Fruit fly (Drosophila melanogaster): ENCODE results near the gene CG2924.

The CG2924 gene

dm6 chrX:2301613-2302522, 31.3 kb upstream of the CG2924 start (continued):
- TF ChIP-seq sens-2 (GFP tag; IDR thresholded peaks at IDR 0.05) (peak; percentile 78), crc (GFP tag; optimal IDR thresholded peaks at IDR 0.05) (peak; percentile 73), hth (optimal IDR thresholded peaks at IDR 0.05) (no peak), CG17186 (GFP tag; optimal IDR thresholded peaks at IDR 0.05) (peak; percentile 69), gce (GFP tag; IDR thresholded peaks at IDR 0.05) (0 out of 3 replicates have a peak, but pooled peaks have one; percentile 73), Ets65A (GFP tag) (peak; percentile 94), CG10543 (GFP tag; optimal IDR thresholded peaks at IDR 0.05) (peak; percentile 50), rib (GFP tag; IDR thresholded peaks at IDR 0.05) (peak; percentile 54; the same call in 1 of the 2 replicates), pnt (GFP tag; optimal IDR thresholded peaks at IDR 0.05) (peak; percentile 74), Mes4 (GFP tag; optimal IDR thresholded peaks at IDR 0.05) (peak; percentile 81), CG7786 (GFP tag; optimal IDR thresholded peaks at IDR 0.05) (peak; percentile 82), CG12071 (GFP tag; optimal IDR thresholded peaks at IDR 0.05) (peak; percentile 86), Mrtf (GFP tag; IDR thresholded peaks at IDR 0.05) (peak; percentile 81), crp (GFP tag; optimal IDR thresholded peaks at IDR 0.05) (peak in 1 of 2 experiments; percentile 34), CG31365 (tag; optimal IDR thresholded peaks at IDR 0.05) (peak; percentile 46), klu (GFP tag; IDR thresholded peaks at IDR 0.05) (peak; percentile 64), Optix (GFP tag; IDR thresholded peaks at IDR 0.05) (peak; percentile 78; the same call in 2 of the 3 replicates), tap (tag; optimal IDR thresholded peaks at IDR 0.05) (peak; percentile 81), Bgb (GFP tag; IDR thresholded peaks at IDR 0.05; ENCODE audit: partially characterized antibody) (no peak), CG3065 (GFP tag; optimal IDR thresholded peaks at IDR 0.05) (peak; percentile 55), abd-A (tag; optimal IDR thresholded peaks at IDR 0.05) (no peak), ftz-f1 (GFP tag; optimal IDR thresholded peaks at IDR 0.05) (no peak), otp (GFP tag; IDR thresholded peaks at IDR 0.05) (peak; percentile 65; the same call in 1 of the 3 replicates), kah (GFP tag; optimal IDR thresholded peaks at IDR 0.05) (peak; percentile 61), luna (GFP tag; optimal IDR thresholded peaks at IDR 0.05) (peak; percentile 52), CG7556 (GFP tag; optimal IDR thresholded peaks at IDR 0.05) (peak; percentile 78), CG8388 (GFP tag; optimal IDR thresholded peaks at IDR 0.05) (peak; percentile 82), CG16863 (GFP tag; optimal IDR thresholded peaks at IDR 0.05) (peak; percentile 80), CG1832 (GFP tag; optimal IDR thresholded peaks at IDR 0.05) (no peak), tup (GFP tag; optimal IDR thresholded peaks at IDR 0.05) (peak; percentile 42), sd (tag; optimal IDR thresholded peaks at IDR 0.05) (peak; percentile 37), lola (GFP tag; optimal IDR thresholded peaks at IDR 0.05) (peak in 1 of 3 experiments; percentile 75), ems (GFP tag; optimal IDR thresholded peaks at IDR 0.05) (peak; percentile 76), chm (GFP tag; IDR thresholded peaks at IDR 0.05) (peak; percentile 59; the same call in 1 of the 2 replicates), Tbp (GFP tag; optimal IDR thresholded peaks at IDR 0.05) (no peak), CG31224 (GFP tag; IDR thresholded peaks at IDR 0.05) (peak; percentile 68; the same call in 1 of the 2 replicates), CG2120 (GFP tag; optimal IDR thresholded peaks at IDR 0.05) (peak; percentile 69), org-1 (GFP tag; optimal IDR thresholded peaks at IDR 0.05) (peak; percentile 85), CG17385 (GFP tag; optimal IDR thresholded peaks at IDR 0.05) (peak; percentile 81), Neu2 (GFP tag; optimal IDR thresholded peaks at IDR 0.05; ENCODE audit: borderline replicate concordance) (no peak), dpn (GFP tag; optimal IDR thresholded peaks at IDR 0.05) (peak; percentile 77 to 87), CG6689 (GFP tag; IDR thresholded peaks at IDR 0.05) (peak; percentile 90), gsb-n (tag; optimal IDR thresholded peaks at IDR 0.05) (peak; percentile 57), CG4404 (GFP tag; IDR thresholded peaks at IDR 0.05) (peak; percentile 68), Lhr (GFP tag; optimal IDR thresholded peaks at IDR 0.05) (peak; percentile 52), shn (GFP tag; optimal IDR thresholded peaks at IDR 0.05) (peak; percentile 84), Ptx1 (GFP tag; IDR thresholded peaks at IDR 0.05) (peak; percentile 91), HLH4C (GFP tag; IDR thresholded peaks at IDR 0.05; ENCODE audit: partially characterized antibody) (no peak)

All from whole organism, embryonic.